Fruit fly (Drosophila melanogaster): Measurements from ENCODE around the gene SsRbeta.

SsRbeta gene

dm6 chr3L:16157251-16158190, 28.1 kb downstream of the SsRbeta start (continued):
- TF ChIP-seq dsx (GFP tag; optimal IDR thresholded peaks at IDR 0.05; ENCODE audit: poor library complexity, severe bottlenecking) (peak; percentile 9), OdsH (GFP tag; optimal IDR thresholded peaks at IDR 0.05) (peak; percentile 56), CG11762 (GFP tag; optimal IDR thresholded peaks at IDR 0.05; ENCODE audit: insufficient read depth) (peak; percentile 41), spab (GFP tag; optimal IDR thresholded peaks at IDR 0.05) (peak; percentile 10), svp (GFP tag) (peak; percentile 62), fkh (GFP tag; optimal IDR thresholded peaks at IDR 0.05) (no peak), Ets96B (tag; optimal IDR thresholded peaks at IDR 0.05) (peak; percentile 28), CG34406 (GFP tag; optimal IDR thresholded peaks at IDR 0.05) (peak; percentile 37)

dm6 chr3L:16158322-16158721, 28.9 kb downstream of the SsRbeta start:
- TF ChIP-seq Eip78C (GFP tag), result no peak
- no peak for TF ChIP-seq vri (GFP tag; optimal IDR thresholded peaks at IDR 0.05)
- TF ChIP-seq dac (GFP tag; optimal IDR thresholded peaks at IDR 0.05), result no peak
- TF ChIP-seq Eip75B (GFP tag; optimal IDR thresholded peaks at IDR 0.05), result no peak
- peak; percentile 29; the same call in 1 of the 3 replicates for TF ChIP-seq eg (GFP tag; IDR thresholded peaks at IDR 0.05)
- no peak for TF ChIP-seq spab (GFP tag; optimal IDR thresholded peaks at IDR 0.05)
- TF ChIP-seq CG11762 (GFP tag; optimal IDR thresholded peaks at IDR 0.05; ENCODE audit: insufficient read depth), result no peak
- TF ChIP-seq ss (GFP tag; optimal IDR thresholded peaks at IDR 0.05), result peak; percentile 7 to 32
- no peak for TF ChIP-seq net (GFP tag; optimal IDR thresholded peaks at IDR 0.05)
- peak in 1 of 2 experiments; percentile 5 for TF ChIP-seq salr (GFP tag; optimal IDR thresholded peaks at IDR 0.05)
- TF ChIP-seq fd59A (GFP tag; optimal IDR thresholded peaks at IDR 0.05), result no peak
- TF ChIP-seq CG31627 (GFP tag; optimal IDR thresholded peaks at IDR 0.05), result no peak
- TF ChIP-seq fkh (GFP tag; optimal IDR thresholded peaks at IDR 0.05), result no peak
- TF ChIP-seq Hr39 (GFP tag; optimal IDR thresholded peaks at IDR 0.05), result no peak
- no peak for TF ChIP-seq CG6854 (GFP tag; optimal IDR thresholded peaks at IDR 0.05)
- no peak for TF ChIP-seq Hr4 (GFP tag; optimal IDR thresholded peaks at IDR 0.05)
- TF ChIP-seq CG16779 (tag; optimal IDR thresholded peaks at IDR 0.05), result no peak

dm6 chr3L:16159161-16160072, 30.0 kb downstream of the SsRbeta start:
- TF ChIP-seq vri (GFP tag; optimal IDR thresholded peaks at IDR 0.05), result no peak
- TF ChIP-seq CG3919 (GFP tag; optimal IDR thresholded peaks at IDR 0.05), result peak; percentile 9
- TF ChIP-seq lz (GFP tag; optimal IDR thresholded peaks at IDR 0.05), result no peak
- no peak for TF ChIP-seq CG6792 (GFP tag; optimal IDR thresholded peaks at IDR 0.05)
- no peak for TF ChIP-seq dsx (GFP tag; optimal IDR thresholded peaks at IDR 0.05; ENCODE audit: poor library complexity, severe bottlenecking)
- no peak for TF ChIP-seq Eip93F (GFP tag; optimal IDR thresholded peaks at IDR 0.05)
- TF ChIP-seq Gug (GFP tag; IDR thresholded peaks at IDR 0.05), result no peak
- peak; percentile 37 to 63 for TF ChIP-seq ss (GFP tag; optimal IDR thresholded peaks at IDR 0.05)
- no peak for TF ChIP-seq esn (GFP tag; optimal IDR thresholded peaks at IDR 0.05)
- TF ChIP-seq CG10669 (GFP tag; optimal IDR thresholded peaks at IDR 0.05), result no peak
- TF ChIP-seq achi (GFP tag; optimal IDR thresholded peaks at IDR 0.05), result no peak
- no peak for TF ChIP-seq CG9139 (GFP tag; optimal IDR thresholded peaks at IDR 0.05)
- TF ChIP-seq CG4318 (GFP tag; optimal IDR thresholded peaks at IDR 0.05), result no peak
- no peak for TF ChIP-seq fd59A (GFP tag; optimal IDR thresholded peaks at IDR 0.05)
- peak; percentile 11 for TF ChIP-seq CG6808 (GFP tag; optimal IDR thresholded peaks at IDR 0.05)
- no peak for TF ChIP-seq spab (GFP tag; optimal IDR thresholded peaks at IDR 0.05)
- no peak for TF ChIP-seq CG6276 (GFP tag; optimal IDR thresholded peaks at IDR 0.05)
- TF ChIP-seq svp (GFP tag), result peak; percentile 75
- no peak for TF ChIP-seq Ets96B (tag; optimal IDR thresholded peaks at IDR 0.05)
- no peak for TF ChIP-seq Lpt (GFP tag; optimal IDR thresholded peaks at IDR 0.05)

Data from whole organism, prepupa.